Worm (Caenorhabditis elegans) whole organism, mixed stage, embryonic: Measurements from ENCODE around the gene C48B4.10.

Experiments
- mls-2 ChIP-seq: sonication (generic microtip); optimal IDR thresholded peaks from 2 replicates; lab custom pipeline; 2016; ENCODE audit warnings: mild to moderate bottlenecking, missing genetic modification characterization, moderate library complexity, missing compliant biosample characterization
- snpc-4 ChIP-seq: fragments of 150-350 bp; optimal IDR thresholded peaks from 2 replicates; lab custom pipeline; 2014; ENCODE audit warnings: missing biosample characterization, missing genetic modification characterization

DNA sequence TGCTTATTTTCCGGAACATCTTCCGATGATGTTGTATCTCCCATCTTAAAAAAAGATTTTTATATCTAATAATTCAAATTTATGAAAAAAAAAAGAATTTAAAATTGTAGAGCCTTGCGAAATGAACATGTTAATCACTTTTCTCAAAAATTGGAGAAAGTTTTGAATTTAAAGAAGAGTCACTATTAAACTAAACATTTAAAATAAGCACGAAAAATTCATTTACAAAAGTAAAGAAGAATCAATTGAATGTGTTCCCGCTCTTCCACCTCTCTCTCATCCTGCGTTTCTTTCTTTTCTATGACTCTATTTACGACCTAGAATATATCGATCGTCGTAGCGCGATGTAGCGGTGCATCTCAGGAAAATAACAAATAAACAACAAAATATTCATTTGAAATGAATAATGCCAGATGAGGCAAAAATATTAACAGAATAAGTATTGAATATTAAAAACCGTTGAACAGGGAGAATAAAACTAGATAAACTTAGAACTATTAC, 25.6 kb downstream of the C48B4.10 start, which contains the start of gene ZK1098.3:
- TF ChIP-seq snpc-4 (no peak), mls-2 (tag; lab: Kevin White, UChicago) (no peak)
